Fruit fly (Drosophila melanogaster) whole organism, prepupa: ENCODE measurements around the gene tx.

Experiments
- Blimp-1 ChIP-seq: fragments of 200-800 bp; sonication (Bioruptor generic); optimal IDR thresholded peaks from 3 replicates; lab custom pipeline; 2017; ENCODE audit warnings: missing biosample characterization, missing genetic modification characterization, mild to moderate bottlenecking, moderate library complexity, missing genetic modification reagents
- CG10631 ChIP-seq: fragments of 200-800 bp; sonication (Bioruptor generic); optimal IDR thresholded peaks from 2 replicates; lab custom pipeline; 2016; ENCODE audit warnings: missing biosample characterization, missing genetic modification characterization
- CG10669 ChIP-seq: fragments of 200-800 bp; sonication (Bioruptor generic); optimal IDR thresholded peaks from 3 replicates; lab custom pipeline; 2018; ENCODE audit warnings: missing biosample characterization, mild to moderate bottlenecking, missing genetic modification characterization, moderate library complexity
- CG11294 ChIP-seq: fragments of 200-800 bp; sonication (Bioruptor generic); IDR thresholded peaks from 2 replicates; pipeline ENCODE4 v1.3.6; 2022; ENCODE audit warnings: missing biosample characterization, missing genetic modification characterization
- CG11762 ChIP-seq: fragments of 200-800 bp; sonication (Bioruptor generic); optimal IDR thresholded peaks from 3 replicates; lab custom pipeline; 2016; ENCODE audit warnings: missing biosample characterization, missing genetic modification characterization; ENCODE audit not compliant: insufficient read depth
- CG11902 ChIP-seq: fragments of 200-800 bp; sonication (Bioruptor generic); optimal IDR thresholded peaks from 3 replicates; lab custom pipeline; 2016; ENCODE audit warnings: missing biosample characterization, missing genetic modification characterization
- CG15336 ChIP-seq: fragments of 200-800 bp; sonication (Bioruptor generic); IDR thresholded peaks from 2 replicates; pipeline ENCODE4 v1.3.6; 2022; ENCODE audit warnings: missing biosample characterization, missing genetic modification characterization
- CG16779 ChIP-seq: fragments of 200-800 bp; sonication (Bioruptor generic); optimal IDR thresholded peaks from 3 replicates; lab custom pipeline; 2017; ENCODE audit warnings: missing biosample characterization, mild to moderate bottlenecking, missing genetic modification characterization
- CG32006 ChIP-seq: fragments of 200-800 bp; sonication (Bioruptor generic); optimal IDR thresholded peaks from 3 replicates; lab custom pipeline; 2017; ENCODE audit warnings: missing biosample characterization, mild to moderate bottlenecking, missing genetic modification characterization
- CG3919 ChIP-seq: fragments of 200-800 bp; sonication (Bioruptor generic); optimal IDR thresholded peaks from 3 replicates; lab custom pipeline; 2016; ENCODE audit warnings: missing biosample characterization, missing genetic modification characterization
- CG4318 ChIP-seq: fragments of 200-800 bp; sonication (Bioruptor generic); optimal IDR thresholded peaks from 3 replicates; lab custom pipeline; 2017; ENCODE audit warnings: missing biosample characterization, mild to moderate bottlenecking, missing genetic modification characterization
- CG6276 ChIP-seq: fragments of 200-800 bp; sonication (Bioruptor generic); optimal IDR thresholded peaks from 2 replicates; lab custom pipeline; 2017; ENCODE audit warnings: missing biosample characterization, mild to moderate bottlenecking, missing genetic modification characterization
- CG6792 ChIP-seq: fragments of 200-800 bp; sonication (Bioruptor generic); optimal IDR thresholded peaks from 3 replicates; lab custom pipeline; 2016; ENCODE audit warnings: missing biosample characterization, missing genetic modification characterization
- CG6808 ChIP-seq: fragments of 200-800 bp; sonication (Bioruptor generic); optimal IDR thresholded peaks from 3 replicates; lab custom pipeline; 2017; ENCODE audit warnings: missing biosample characterization, missing genetic modification characterization, mild to moderate bottlenecking, moderate library complexity, missing genetic modification reagents
- CG6854 ChIP-seq: fragments of 200-800 bp; sonication (Bioruptor generic); optimal IDR thresholded peaks from 2 replicates; lab custom pipeline; 2017; ENCODE audit warnings: missing biosample characterization, mild to moderate bottlenecking, missing genetic modification characterization
- CG8319 ChIP-seq: fragments of 200-800 bp; sonication (Bioruptor generic); optimal IDR thresholded peaks from 3 replicates; lab custom pipeline; 2016; ENCODE audit warnings: missing biosample characterization, missing genetic modification characterization
- CG8632 ChIP-seq: fragments of 200-800 bp; sonication (Bioruptor generic); optimal IDR thresholded peaks from 3 replicates; lab custom pipeline; 2016; ENCODE audit warnings: missing biosample characterization, missing genetic modification characterization
- CG9139 ChIP-seq: fragments of 200-800 bp; sonication (Bioruptor generic); optimal IDR thresholded peaks from 3 replicates; lab custom pipeline; 2017; ENCODE audit warnings: missing biosample characterization, mild to moderate bottlenecking, missing genetic modification characterization
- Eip75B ChIP-seq: fragments of 200-800 bp; sonication (Bioruptor generic); optimal IDR thresholded peaks from 3 replicates; lab custom pipeline; 2016; ENCODE audit warnings: missing biosample characterization, missing genetic modification characterization
- Eip78C ChIP-seq: fragments of 200-800 bp; sonication (Bioruptor generic); peaks from one replicate; lab custom pipeline; 2016; ENCODE audit warnings: missing biosample characterization, missing genetic modification characterization
- Eip93F ChIP-seq: fragments of 200-800 bp; sonication (Bioruptor generic); optimal IDR thresholded peaks from 2 replicates; lab custom pipeline; 2016; ENCODE audit warnings: missing biosample characterization, mild to moderate bottlenecking, missing genetic modification characterization
- Ets21C ChIP-seq: fragments of 200-800 bp; sonication (Bioruptor generic); optimal IDR thresholded peaks from 3 replicates; lab custom pipeline; 2016; ENCODE audit warnings: missing biosample characterization, missing genetic modification characterization
- Gug ChIP-seq: fragments of 200-800 bp; sonication (Bioruptor generic); IDR thresholded peaks from 2 replicates; pipeline ENCODE4 v1.3.6; 2022; ENCODE audit warnings: missing biosample characterization, missing genetic modification characterization
- Hr38 ChIP-seq: sonication (Bioruptor generic); optimal IDR thresholded peaks from 2 replicates; lab custom pipeline; 2016; ENCODE audit warnings: missing biosample characterization, missing genetic modification characterization
- Hr39 ChIP-seq: fragments of 200-800 bp; sonication (Bioruptor generic); optimal IDR thresholded peaks from 2 replicates; lab custom pipeline; 2016; ENCODE audit warnings: missing biosample characterization, missing genetic modification characterization
- Hr4 ChIP-seq: fragments of 200-800 bp; sonication (Bioruptor generic); optimal IDR thresholded peaks from 3 replicates; lab custom pipeline; 2016; ENCODE audit warnings: missing biosample characterization, missing genetic modification characterization
- Lpt ChIP-seq: fragments of 200-800 bp; sonication (Bioruptor generic); optimal IDR thresholded peaks from 3 replicates; lab custom pipeline; 2016; ENCODE audit warnings: missing biosample characterization, missing genetic modification characterization
- Met ChIP-seq: fragments of 200-800 bp; sonication (Bioruptor generic); optimal IDR thresholded peaks from 3 replicates; lab custom pipeline; 2016; ENCODE audit warnings: missing biosample characterization, missing genetic modification characterization
- OdsH ChIP-seq: fragments of 200-800 bp; sonication (Bioruptor generic); optimal IDR thresholded peaks from 3 replicates; lab custom pipeline; 2016; ENCODE audit warnings: missing biosample characterization, missing genetic modification characterization
- Smox ChIP-seq: fragments of 200-800 bp; sonication (Bioruptor generic); optimal IDR thresholded peaks from 3 replicates; lab custom pipeline; 2016; ENCODE audit warnings: missing biosample characterization, missing genetic modification characterization
- Sox102F ChIP-seq: fragments of 200-800 bp; sonication (Bioruptor generic); optimal IDR thresholded peaks from 2 replicates; lab custom pipeline; 2016; ENCODE audit warnings: missing biosample characterization, mild to moderate bottlenecking, missing genetic modification characterization
- Sox14 ChIP-seq: fragments of 200-800 bp; sonication (Bioruptor generic); optimal IDR thresholded peaks from 3 replicates; lab custom pipeline; 2016; ENCODE audit warnings: missing biosample characterization, missing genetic modification characterization
- Sox15 ChIP-seq: fragments of 200-800 bp; sonication (Bioruptor generic); optimal IDR thresholded peaks from 3 replicates; lab custom pipeline; 2016; ENCODE audit warnings: missing biosample characterization, missing genetic modification characterization
- achi ChIP-seq: fragments of 200-800 bp; sonication (Bioruptor generic); optimal IDR thresholded peaks from 3 replicates; lab custom pipeline; 2016; ENCODE audit warnings: missing biosample characterization, missing genetic modification characterization
- acj6 ChIP-seq: fragments of 200-800 bp; sonication (Bioruptor generic); optimal IDR thresholded peaks from 3 replicates; lab custom pipeline; 2016; ENCODE audit warnings: missing biosample characterization, missing genetic modification characterization
- cyc ChIP-seq: fragments of 200-800 bp; sonication (Bioruptor generic); optimal IDR thresholded peaks from 3 replicates; lab custom pipeline; 2016; ENCODE audit warnings: missing biosample characterization, missing genetic modification characterization
- dac ChIP-seq: fragments of 200-800 bp; sonication (Bioruptor generic); optimal IDR thresholded peaks from 2 replicates; lab custom pipeline; 2017; ENCODE audit warnings: missing biosample characterization, mild to moderate bottlenecking, missing genetic modification characterization
- dsx ChIP-seq: fragments of 200-800 bp; optimal IDR thresholded peaks from 3 replicates; lab custom pipeline; 2019; ENCODE audit warnings: missing biosample characterization, mild to moderate bottlenecking, missing genetic modification characterization, moderate library complexity; ENCODE audit not compliant: poor library complexity, severe bottlenecking
- eg ChIP-seq: fragments of 200-800 bp; sonication (Bioruptor generic); IDR thresholded peaks from 3 replicates; pipeline ENCODE4 v1.3.6; 2022; ENCODE audit warnings: missing biosample characterization, missing genetic modification characterization
- esn ChIP-seq: fragments of 200-800 bp; sonication (Bioruptor generic); optimal IDR thresholded peaks from 2 replicates; lab custom pipeline; 2016; ENCODE audit warnings: missing biosample characterization, mild to moderate bottlenecking, missing genetic modification characterization, moderate library complexity
- fd85E ChIP-seq: fragments of 200-800 bp; sonication (Bioruptor generic); optimal IDR thresholded peaks from 3 replicates; lab custom pipeline; 2016; ENCODE audit warnings: missing biosample characterization, missing genetic modification characterization
- fkh ChIP-seq: fragments of 200-800 bp; sonication (Bioruptor generic); optimal IDR thresholded peaks from 3 replicates; lab custom pipeline; 2017; ENCODE audit warnings: missing biosample characterization, mild to moderate bottlenecking, missing genetic modification characterization, moderate library complexity
- lz ChIP-seq: fragments of 200-800 bp; sonication (Bioruptor generic); optimal IDR thresholded peaks from 3 replicates; lab custom pipeline; 2016; ENCODE audit warnings: missing biosample characterization, missing genetic modification characterization
- net ChIP-seq: fragments of 200-800 bp; sonication (Bioruptor generic); optimal IDR thresholded peaks from 3 replicates; lab custom pipeline; 2016; ENCODE audit warnings: missing biosample characterization, missing genetic modification characterization
- pdm3 ChIP-seq: fragments of 200-800 bp; sonication (Bioruptor generic); optimal IDR thresholded peaks from 3 replicates; lab custom pipeline; 2016; ENCODE audit warnings: missing biosample characterization, missing genetic modification characterization
- spab ChIP-seq: fragments of 200-800 bp; sonication (Bioruptor generic); optimal IDR thresholded peaks from 2 replicates; lab custom pipeline; 2017; ENCODE audit warnings: missing biosample characterization, mild to moderate bottlenecking, missing genetic modification characterization, missing genetic modification reagents
- ss ChIP-seq, 2 experiments: fragments of 200-800 bp; sonication (Bioruptor generic); optimal IDR thresholded peaks; 2 replicates in 1 of 2; 3 replicates in 1 of 2; lab custom pipeline; 2017 to 2018; ENCODE audit warnings: mild to moderate bottlenecking in 2 of 2, missing biosample characterization in 2 of 2, missing genetic modification characterization in 2 of 2, moderate library complexity in 1 of 2
- svp ChIP-seq: fragments of 200-800 bp; sonication (Bioruptor generic); peaks from one replicate; lab custom pipeline; 2016; ENCODE audit warnings: missing biosample characterization, missing genetic modification characterization
- topi ChIP-seq: fragments of 200-800 bp; sonication (Bioruptor generic); optimal IDR thresholded peaks from 3 replicates; lab custom pipeline; 2016; ENCODE audit warnings: missing biosample characterization, missing genetic modification characterization

Gene tx

dm6 chr3R:26494247-26494646 is 53.7 kb downstream of the tx start (continued):
- TF ChIP-seq CG15336: peak; percentile 47; the same call in 1 of the 2 replicates
- no peak for TF ChIP-seq CG6276 (GFP tag; lab: Kevin White, UChicago)
- TF ChIP-seq CG9139 (GFP tag; lab: Kevin White, UChicago): no peak
- TF ChIP-seq CG16779 (tag; lab: Kevin White, UChicago): no peak
- TF ChIP-seq net: no peak
- TF ChIP-seq CG32006 (GFP tag; lab: Kevin White, UChicago): peak; percentile 53
- TF ChIP-seq Lpt (GFP tag; lab: Kevin White, UChicago): no peak
- TF ChIP-seq Smox (GFP tag; lab: Kevin White, UChicago): no peak
- no peak for TF ChIP-seq CG11762
- no peak for TF ChIP-seq esn (GFP tag; lab: Kevin White, UChicago)
- no peak for TF ChIP-seq CG8632 (GFP tag; lab: Kevin White, UChicago)
- no peak for TF ChIP-seq CG4318
- TF ChIP-seq, all 60 proteins: peak for 21

dm6 chr3R:26496356-26496755 is 55.8 kb downstream of the tx start:
- TF ChIP-seq Eip78C (GFP tag; lab: Kevin White, UChicago) (peak; percentile 44), Eip93F (no peak), CG16779 (tag; lab: Kevin White, UChicago) (peak; percentile 41), pdm3 (GFP tag; lab: Kevin White, UChicago) (peak; percentile 49), dsx (GFP tag; lab: Kevin White, UChicago) (no peak), cyc (GFP tag; lab: Kevin White, UChicago) (peak; percentile 30), CG8319 (GFP tag; lab: Kevin White, UChicago) (no peak), lz (no peak), OdsH (GFP tag; lab: Kevin White, UChicago) (peak; percentile 53), spab (GFP tag; lab: Kevin White, UChicago) (peak; percentile 51), CG10669 (GFP tag; lab: Kevin White, UChicago) (peak; percentile 58), CG6808 (peak; percentile 34), acj6 (GFP tag; lab: Kevin White, UChicago) (peak; percentile 15), Smox (GFP tag; lab: Kevin White, UChicago) (no peak), topi (GFP tag; lab: Kevin White, UChicago) (no peak), Hr4 (GFP tag; lab: Kevin White, UChicago) (peak; percentile 67), Lpt (GFP tag; lab: Kevin White, UChicago) (peak; percentile 63), Gug (peak; percentile 75), CG15336 (peak; percentile 85), fkh (GFP tag; lab: Kevin White, UChicago) (no peak), Hr39 (GFP tag; lab: Kevin White, UChicago) (no peak), CG3919 (GFP tag; lab: Kevin White, UChicago) (peak; percentile 70), CG11902 (no peak), CG6276 (GFP tag; lab: Kevin White, UChicago) (peak; percentile 78), Sox15 (no peak), Met (GFP tag; lab: Kevin White, UChicago) (peak; percentile 4), esn (GFP tag; lab: Kevin White, UChicago) (peak; percentile 16), Sox14 (GFP tag; lab: Kevin White, UChicago) (peak; percentile 33), CG8632 (GFP tag; lab: Kevin White, UChicago) (no peak), Ets21C (GFP tag; lab: Kevin White, UChicago) (no peak), CG4318 (peak; percentile 39), dac (GFP tag; lab: Kevin White, UChicago) (no peak), net (peak; percentile 31), Blimp-1 (GFP tag; lab: Kevin White, UChicago) (no peak), achi (peak; percentile 67), fd85E (GFP tag; lab: Kevin White, UChicago) (no peak), eg (GFP tag; lab: Robert Waterston, UW) (peak; percentile 88), CG10631 (GFP tag; lab: Kevin White, UChicago) (peak; percentile 61), Sox102F (GFP tag; lab: Kevin White, UChicago) (no peak), svp (GFP tag; lab: Kevin White, UChicago) (no peak), ss (GFP tag; optimal IDR thresholded peaks at IDR 0.05; lab: Kevin White, UChicago) (no peak), Eip75B (GFP tag; lab: Kevin White, UChicago) (peak; percentile 69), CG6792 (GFP tag; lab: Kevin White, UChicago) (peak; percentile 30), Hr38 (no peak), CG6854 (GFP tag; lab: Kevin White, UChicago) (no peak), CG11294 (GFP tag; lab: Robert Waterston, UW) (peak; percentile 75), CG11762 (peak; percentile 45)
